Fruit fly (Drosophila melanogaster): ENCODE measurements around the gene bip1.
A peak's percentile ranks its signal among the peaks of the same experiment; 100 is the strongest.

bip1 gene

dm6 chr3L:8043622-8044021 lies 14.9 kb downstream of the bip1 start:
- TF ChIP-seq Sp1 (GFP tag; optimal IDR thresholded peaks at IDR 0.05) (no peak), tai (GFP tag; optimal IDR thresholded peaks at IDR 0.05) (no peak), foxo (GFP tag; optimal IDR thresholded peaks at IDR 0.05) (no peak), HLH106 (tag; optimal IDR thresholded peaks at IDR 0.05) (no peak), Dfd (GFP tag; optimal IDR thresholded peaks at IDR 0.05) (no peak), rgr (GFP tag; optimal IDR thresholded peaks at IDR 0.05) (no peak), usp (GFP tag; optimal IDR thresholded peaks at IDR 0.05) (no peak), lola (GFP tag; optimal IDR thresholded peaks at IDR 0.05) (no peak), Hr78 (GFP tag; optimal IDR thresholded peaks at IDR 0.05) (no peak), sv (GFP tag; optimal IDR thresholded peaks at IDR 0.05) (no peak), CG32264 (GFP tag; optimal IDR thresholded peaks at IDR 0.05) (no peak), sage (GFP tag; optimal IDR thresholded peaks at IDR 0.05) (no peak), N (GFP tag; optimal IDR thresholded peaks at IDR 0.05) (no peak), CG9705 (GFP tag; optimal IDR thresholded peaks at IDR 0.05) (no peak), dmrt93B (GFP tag; optimal IDR thresholded peaks at IDR 0.05) (no peak), CrebA (GFP tag; optimal IDR thresholded peaks at IDR 0.05; ENCODE audit: borderline replicate concordance) (no peak), Dif (GFP tag; optimal IDR thresholded peaks at IDR 0.05; ENCODE audit: partially characterized antibody) (no peak), psq (GFP tag; optimal IDR thresholded peaks at IDR 0.05) (no peak)

dm6 chr3L:8041461-8042110 lies 16.9 kb downstream of the bip1 start:
- no peak for TF ChIP-seq OdsH (GFP tag; optimal IDR thresholded peaks at IDR 0.05)
- TF ChIP-seq CrebA (GFP tag; optimal IDR thresholded peaks at IDR 0.05; ENCODE audit: borderline replicate concordance), result no peak
- TF ChIP-seq psq (GFP tag; optimal IDR thresholded peaks at IDR 0.05), result peak; percentile 4
- TF ChIP-seq Mio (GFP tag; optimal IDR thresholded peaks at IDR 0.05), result no peak

- TF ChIP-seq Abd-B (GFP tag; optimal IDR thresholded peaks at IDR 0.05), result no peak
- no peak for TF ChIP-seq Rel (GFP tag; optimal IDR thresholded peaks at IDR 0.05)
- no peak for TF ChIP-seq Rel (tag; optimal IDR thresholded peaks at IDR 0.05)
- TF ChIP-seq woc (GFP tag; optimal IDR thresholded peaks at IDR 0.05), result no peak
- TF ChIP-seq tai (GFP tag; optimal IDR thresholded peaks at IDR 0.05), result no peak
- no peak for TF ChIP-seq lola (GFP tag; optimal IDR thresholded peaks at IDR 0.05)
- no peak for TF ChIP-seq OdsH (GFP tag; optimal IDR thresholded peaks at IDR 0.05)
- TF ChIP-seq jim (GFP tag; optimal IDR thresholded peaks at IDR 0.05), result no peak
- TF ChIP-seq Hr83 (GFP tag; optimal IDR thresholded peaks at IDR 0.05; ENCODE audit: poor library complexity, severe bottlenecking), result no peak
- no peak for TF ChIP-seq fru (GFP tag; optimal IDR thresholded peaks at IDR 0.05)
- TF ChIP-seq Dif (GFP tag; optimal IDR thresholded peaks at IDR 0.05; ENCODE audit: partially characterized antibody), result no peak
- no peak for TF ChIP-seq N (GFP tag; optimal IDR thresholded peaks at IDR 0.05)
- no peak for TF ChIP-seq rgr (GFP tag; optimal IDR thresholded peaks at IDR 0.05)
- no peak for TF ChIP-seq brk (GFP tag; optimal IDR thresholded peaks at IDR 0.05)
- TF ChIP-seq CG9705 (GFP tag; optimal IDR thresholded peaks at IDR 0.05), result no peak
- TF ChIP-seq dmrt93B (GFP tag; optimal IDR thresholded peaks at IDR 0.05), result no peak
- TF ChIP-seq pan (optimal IDR thresholded peaks at IDR 0.05), result no peak
Observed at dm6 chr3L:8039119-8039518, 19.4 kb downstream of the bip1 start.

- TF ChIP-seq N (GFP tag; optimal IDR thresholded peaks at IDR 0.05), result no peak
- no peak for TF ChIP-seq brk (GFP tag; optimal IDR thresholded peaks at IDR 0.05)
- no peak for TF ChIP-seq sv (GFP tag; optimal IDR thresholded peaks at IDR 0.05)
- no peak for TF ChIP-seq Hr78 (GFP tag; optimal IDR thresholded peaks at IDR 0.05)
- TF ChIP-seq Abd-B (GFP tag; optimal IDR thresholded peaks at IDR 0.05), result no peak
Observed at dm6 chr3L:8037693-8038092, 20.8 kb downstream of the bip1 start.

- TF ChIP-seq Abd-B (GFP tag; optimal IDR thresholded peaks at IDR 0.05) (no peak), dl (GFP tag; optimal IDR thresholded peaks at IDR 0.05; ENCODE audit: insufficient read depth in 1 of 2, partially characterized antibody in 2 of 2) (no peak), usp (GFP tag; optimal IDR thresholded peaks at IDR 0.05) (no peak), Hr83 (GFP tag; optimal IDR thresholded peaks at IDR 0.05; ENCODE audit: poor library complexity, severe bottlenecking) (no peak), Rel (GFP tag; optimal IDR thresholded peaks at IDR 0.05) (no peak), Rel (tag; optimal IDR thresholded peaks at IDR 0.05) (no peak), Hnf4 (GFP tag; optimal IDR thresholded peaks at IDR 0.05) (no peak), brk (GFP tag; optimal IDR thresholded peaks at IDR 0.05) (no peak), h (GFP tag; optimal IDR thresholded peaks at IDR 0.05) (no peak), woc (GFP tag; optimal IDR thresholded peaks at IDR 0.05) (no peak), OdsH (GFP tag; optimal IDR thresholded peaks at IDR 0.05) (no peak), Myc (optimal IDR thresholded peaks at IDR 0.05) (no peak), Vsx2 (GFP tag; optimal IDR thresholded peaks at IDR 0.05; ENCODE audit: partially characterized antibody) (no peak), fru (GFP tag; optimal IDR thresholded peaks at IDR 0.05) (no peak), Jra (GFP tag; optimal IDR thresholded peaks at IDR 0.05) (no peak), dmrt93B (GFP tag; optimal IDR thresholded peaks at IDR 0.05) (no peak), Hr78 (GFP tag; optimal IDR thresholded peaks at IDR 0.05) (no peak), pan (optimal IDR thresholded peaks at IDR 0.05) (no peak)
Observed at dm6 chr3L:8033776-8034175, 24.7 kb downstream of the bip1 start.

All from whole organism, wandering third instar larva.